Worm (Caenorhabditis elegans): Measurements from ENCODE around the gene snb-2.

- no peak for TF ChIP-seq ama-1 (optimal IDR thresholded peaks at IDR 0.05)
- TF ChIP-seq B0310.2 (tag; optimal IDR thresholded peaks at IDR 0.05) = no peak
- TF ChIP-seq ets-7 (tag; optimal IDR thresholded peaks at IDR 0.05) = no peak
- no peak for TF ChIP-seq pes-1 (GFP tag; IDR thresholded peaks at IDR 0.05)
Measured at ce11 chrV:12295520-12295919, 50.2 kb downstream of the snb-2 start.

Measured in whole organism, early embryonic.